Worm (Caenorhabditis elegans): ENCODE measurements around the gene T20D4.15.

- TF ChIP-seq sma-9 (GFP tag; optimal IDR thresholded peaks at IDR 0.05) (no peak), sma-9 (tag; optimal IDR thresholded peaks at IDR 0.05) (no peak), zag-1 (tag; optimal IDR thresholded peaks at IDR 0.05) (no peak), ama-1 (optimal IDR thresholded peaks at IDR 0.05) (no peak), nhr-12 (tag; optimal IDR thresholded peaks at IDR 0.05) (no peak), aly-2 (tag; optimal IDR thresholded peaks at IDR 0.05) (no peak), lin-39 (tag; optimal IDR thresholded peaks at IDR 0.05) (no peak)
Observed at ce11 chrV:3408602-3409001, 14.1 kb upstream of the T20D4.15 start, which contains the start of gene T20D4.7.

Measured in whole organism, L2 larva.